Fruit fly (Drosophila melanogaster) whole organism: Measurements from ENCODE around the gene ND-23.

ENCODE experiments used
- CG8478 ChIP-seq: fragments of >200 bp; optimal IDR thresholded peaks from 2 replicates; lab custom pipeline; 2018; ENCODE audit warnings: inconsistent platforms
- Dll ChIP-seq: fragments of >200 bp; optimal IDR thresholded peaks from 2 replicates; lab custom pipeline; 2017
- EcR ChIP-seq, 2 experiments: fragments of >200 bp; optimal IDR thresholded peaks; 2 replicates each; lab custom pipeline; 2017; ENCODE audit warnings: missing biosample characterization in 2 of 2, missing genetic modification characterization in 2 of 2, missing genetic modification reagents in 2 of 2
- pan ChIP-seq: fragments of >200 bp; optimal IDR thresholded peaks from 2 replicates; lab custom pipeline; 2017
- psq ChIP-seq: fragments of >200 bp; optimal IDR thresholded peaks from 2 replicates; lab custom pipeline; 2017
- usp ChIP-seq: fragments of >200 bp; optimal IDR thresholded peaks from 2 replicates; lab custom pipeline; 2017; ENCODE audit warnings: missing biosample characterization, missing genetic modification characterization, mixed read lengths

The ND-23 gene

dm6 chr3R:15836864-15837824, at the start of gene ND-23, which contains the start of gene spn-E:
Gene ND-23, minus strand, starts transcription at chr3R:15837117.
Gene spn-E, plus strand, starts transcription at chr3R:15837419.
- TF ChIP-seq Dll (no peak), EcR (GFP tag; optimal IDR thresholded peaks at IDR 0.05; lab: Kevin White, UChicago) (no peak), psq (lab: Kevin White, UChicago) (no peak), pan (lab: Kevin White, UChicago) (no peak), usp (GFP tag; lab: Kevin White, UChicago) (no peak), CG8478 (lab: Kevin White, UChicago) (no peak)

- no peak for TF ChIP-seq EcR (GFP tag; optimal IDR thresholded peaks at IDR 0.05; lab: Kevin White, UChicago)
- TF ChIP-seq pan (lab: Kevin White, UChicago) = no peak
- no peak for TF ChIP-seq usp (GFP tag; lab: Kevin White, UChicago)
- no peak for TF ChIP-seq Dll
- TF ChIP-seq psq (lab: Kevin White, UChicago) = no peak
- TF ChIP-seq CG8478 (lab: Kevin White, UChicago) = no peak
Measured at dm6 chr3R:15875611-15876010, 38.7 kb upstream of the ND-23 start, which contains the start of gene CG31183. Gene CG31183, minus strand, starts transcription at chr3R:15875939.

dm6 chr3R:15872829-15873440, 36.0 kb upstream of the ND-23 start:
- TF ChIP-seq Dll (no peak), CG8478 (lab: Kevin White, UChicago) (no peak), psq (lab: Kevin White, UChicago) (no peak), EcR (GFP tag; optimal IDR thresholded peaks at IDR 0.05; lab: Kevin White, UChicago) (no peak), usp (GFP tag; lab: Kevin White, UChicago) (no peak), pan (lab: Kevin White, UChicago) (no peak)

dm6 chr3R:15859896-15860295, 23.0 kb upstream of the ND-23 start, which contains the start of gene CG9632:
Gene CG9632, plus strand, starts transcription at chr3R:15860196.
- no peak for TF ChIP-seq pan (lab: Kevin White, UChicago)

- no peak for TF ChIP-seq pan (lab: Kevin White, UChicago)
- TF ChIP-seq CG8478 (lab: Kevin White, UChicago) = no peak
- no peak for TF ChIP-seq usp (GFP tag; lab: Kevin White, UChicago)
- no peak for TF ChIP-seq Dll
- TF ChIP-seq psq (lab: Kevin White, UChicago) = no peak
- no peak for TF ChIP-seq EcR (GFP tag; optimal IDR thresholded peaks at IDR 0.05; lab: Kevin White, UChicago)
Measured at dm6 chr3R:15857189-15857767, 20.4 kb upstream of the ND-23 start, which contains the start of gene Hmt-1. Gene Hmt-1, minus strand, starts transcription at chr3R:15857470.

dm6 chr3R:15853347-15853746, 16.4 kb upstream of the ND-23 start, which contains the start of gene cv-d:
Gene cv-d, minus strand, starts transcription at chr3R:15853581.
- TF ChIP-seq psq (lab: Kevin White, UChicago) (no peak), CG8478 (lab: Kevin White, UChicago) (no peak), EcR (GFP tag; optimal IDR thresholded peaks at IDR 0.05; lab: Kevin White, UChicago) (no peak), Dll (no peak), usp (GFP tag; lab: Kevin White, UChicago) (no peak), pan (lab: Kevin White, UChicago) (no peak)

dm6 chr3R:15851912-15852311, 15.0 kb upstream of the ND-23 start:
- TF ChIP-seq psq (lab: Kevin White, UChicago) (no peak), usp (GFP tag; lab: Kevin White, UChicago) (no peak), Dll (no peak), pan (lab: Kevin White, UChicago) (no peak), CG8478 (lab: Kevin White, UChicago) (no peak), EcR (GFP tag; optimal IDR thresholded peaks at IDR 0.05; lab: Kevin White, UChicago) (no peak)

- TF ChIP-seq pan (lab: Kevin White, UChicago) (no peak), psq (lab: Kevin White, UChicago) (no peak), CG8478 (lab: Kevin White, UChicago) (no peak)
Measured at dm6 chr3R:15846234-15846633, 9.3 kb upstream of the ND-23 start, which contains the start of gene CG4546. Gene CG4546, plus strand, starts transcription at chr3R:15846534.

dm6 chr3R:15839294-15839693, 2.4 kb upstream of the ND-23 start, which contains the start of gene Pbp45:
Gene Pbp45, minus strand, starts transcription at chr3R:15839515.
- no peak for TF ChIP-seq EcR (GFP tag; optimal IDR thresholded peaks at IDR 0.05; lab: Kevin White, UChicago)
- no peak for TF ChIP-seq pan (lab: Kevin White, UChicago)
- no peak for TF ChIP-seq Dll
- TF ChIP-seq CG8478 (lab: Kevin White, UChicago) = no peak
- no peak for TF ChIP-seq usp (GFP tag; lab: Kevin White, UChicago)
- TF ChIP-seq psq (lab: Kevin White, UChicago) = no peak

dm6 chr3R:15834375-15835031, 2.4 kb downstream of the ND-23 start, which contains the start of the genes CG43317 and Arpc3A:
Gene CG43317, minus strand, starts transcription at chr3R:15834425.
Gene Arpc3A, plus strand, starts transcription at chr3R:15834648.
- TF ChIP-seq Dll (no peak), usp (GFP tag; lab: Kevin White, UChicago) (no peak)

- TF ChIP-seq CG8478 (lab: Kevin White, UChicago) = no peak
- no peak for TF ChIP-seq Dll
- TF ChIP-seq usp (GFP tag; lab: Kevin White, UChicago) = no peak
- no peak for TF ChIP-seq EcR (GFP tag; optimal IDR thresholded peaks at IDR 0.05; lab: Kevin White, UChicago)
- no peak for TF ChIP-seq psq (lab: Kevin White, UChicago)
- TF ChIP-seq pan (lab: Kevin White, UChicago) = no peak
Measured at dm6 chr3R:15833332-15833731, 3.6 kb downstream of the ND-23 start, which contains the start of gene CG43318. Gene CG43318, minus strand, starts transcription at chr3R:15833432.
